Worm (Caenorhabditis elegans) whole organism, L3 larva: ENCODE results near the gene R04B5.5.

ENCODE experiments used
- aly-2 ChIP-seq: fragments of 150-350 bp; optimal IDR thresholded peaks from 2 replicates; lab custom pipeline; 2014; ENCODE audit warnings: missing biosample characterization, missing genetic modification characterization
- ceh-16 ChIP-seq: sonication (generic microtip); optimal IDR thresholded peaks from 2 replicates; lab custom pipeline; 2017; ENCODE audit warnings: missing biosample characterization, missing genetic modification characterization
- daf-12 ChIP-seq: fragments of 150-350 bp; optimal IDR thresholded peaks from 2 replicates; lab custom pipeline; 2014; ENCODE audit warnings: missing biosample characterization, missing genetic modification reagents, missing genetic modification characterization
- elt-1 ChIP-seq: fragments of 150-350 bp; optimal IDR thresholded peaks from 2 replicates; lab custom pipeline; 2014; ENCODE audit warnings: missing biosample characterization, missing genetic modification characterization
- elt-2 ChIP-seq: sonication (generic microtip); optimal IDR thresholded peaks from 2 replicates; lab custom pipeline; 2016; ENCODE audit warnings: missing genetic modification reagents, mild to moderate bottlenecking, missing genetic modification characterization, missing compliant biosample characterization
- eor-1 ChIP-seq, 2 experiments: fragments of 150-350 bp; optimal IDR thresholded peaks; 2 replicates each; lab custom pipeline; 2014 to 2018; ENCODE audit warnings: missing biosample characterization in 2 of 2, missing genetic modification characterization in 2 of 2
- fkh-2 ChIP-seq: fragments of 150-350 bp; optimal IDR thresholded peaks from 2 replicates; lab custom pipeline; 2014; ENCODE audit warnings: missing biosample characterization, missing genetic modification reagents, missing genetic modification characterization
- fos-1 ChIP-seq: fragments of 150-350 bp; optimal IDR thresholded peaks from 2 replicates; lab custom pipeline; 2014; ENCODE audit warnings: missing biosample characterization, missing genetic modification characterization
- hmg-11 ChIP-seq: sonication (generic microtip); optimal IDR thresholded peaks from 2 replicates; lab custom pipeline; 2016; ENCODE audit warnings: missing genetic modification characterization, missing compliant biosample characterization
- jun-1 ChIP-seq: fragments of 150-350 bp; optimal IDR thresholded peaks from 2 replicates; lab custom pipeline; 2014; ENCODE audit warnings: missing biosample characterization, missing genetic modification reagents, missing genetic modification characterization
- lin-39 ChIP-seq: fragments of 150-350 bp; optimal IDR thresholded peaks from 2 replicates; lab custom pipeline; 2018; ENCODE audit warnings: missing biosample characterization, missing genetic modification reagents, missing genetic modification characterization
- mdl-1 ChIP-seq: fragments of 150-350 bp; optimal IDR thresholded peaks from 2 replicates; lab custom pipeline; 2014; ENCODE audit warnings: missing biosample characterization, missing genetic modification characterization
- mml-1 ChIP-seq: fragments of 150-350 bp; sonication (generic microtip); optimal IDR thresholded peaks from 3 replicates; lab custom pipeline; 2014; ENCODE audit warnings: missing biosample characterization, missing genetic modification characterization
- nfya-1 ChIP-seq: sonication (generic microtip); optimal IDR thresholded peaks from 2 replicates; lab custom pipeline; 2017; ENCODE audit warnings: missing genetic modification characterization, mild to moderate bottlenecking, missing compliant biosample characterization, antibody characterized with exemption, moderate library complexity; ENCODE audit not compliant: insufficient read depth
- nhr-11 ChIP-seq: fragments of 150-350 bp; optimal IDR thresholded peaks from 2 replicates; lab custom pipeline; 2014; ENCODE audit warnings: missing biosample characterization, missing genetic modification characterization
- nhr-12 ChIP-seq: fragments of 150-350 bp; optimal IDR thresholded peaks from 2 replicates; lab custom pipeline; 2014; ENCODE audit warnings: missing biosample characterization, missing genetic modification characterization
- nhr-23 ChIP-seq: fragments of 150-350 bp; optimal IDR thresholded peaks from 2 replicates; lab custom pipeline; 2014; ENCODE audit warnings: missing biosample characterization, missing genetic modification reagents, missing genetic modification characterization
- nhr-237 ChIP-seq: fragments of 150-350 bp; optimal IDR thresholded peaks from 2 replicates; lab custom pipeline; 2014; ENCODE audit warnings: missing biosample characterization, missing genetic modification characterization
- nhr-25 ChIP-seq: sonication (generic microtip); optimal IDR thresholded peaks from 2 replicates; lab custom pipeline; 2017; ENCODE audit warnings: missing biosample characterization, missing genetic modification characterization
- nhr-28 ChIP-seq: fragments of 150-350 bp; optimal IDR thresholded peaks from 2 replicates; lab custom pipeline; 2014; ENCODE audit warnings: missing biosample characterization, missing genetic modification characterization
- nhr-76 ChIP-seq: fragments of 150-350 bp; sonication (generic microtip); optimal IDR thresholded peaks from 5 replicates; lab custom pipeline; 2014; ENCODE audit warnings: missing biosample characterization, missing genetic modification characterization
- nhr-77 ChIP-seq: fragments of 150-350 bp; optimal IDR thresholded peaks from 2 replicates; lab custom pipeline; 2014; ENCODE audit warnings: missing biosample characterization, missing genetic modification characterization
- pha-4 ChIP-seq: fragments of 150-350 bp; optimal IDR thresholded peaks from 2 replicates; lab custom pipeline; 2014; ENCODE audit warnings: missing biosample characterization, missing genetic modification reagents, missing genetic modification characterization
- pqm-1 ChIP-seq: fragments of 150-350 bp; optimal IDR thresholded peaks from 2 replicates; lab custom pipeline; 2017; ENCODE audit warnings: missing biosample characterization, missing genetic modification characterization, inconsistent platforms
- sea-2 ChIP-seq: fragments of 150-350 bp; sonication (generic microtip); optimal IDR thresholded peaks from 4 replicates; lab custom pipeline; 2014; ENCODE audit warnings: missing biosample characterization, missing genetic modification reagents, missing genetic modification characterization
- tbx-2 ChIP-seq: sonication (generic microtip); optimal IDR thresholded peaks from 2 replicates; lab custom pipeline; 2016; ENCODE audit warnings: mild to moderate bottlenecking, missing genetic modification characterization, missing compliant biosample characterization
- unc-39 ChIP-seq: sonication (generic microtip); optimal IDR thresholded peaks from 4 replicates; lab custom pipeline; 2017; ENCODE audit warnings: missing biosample characterization, missing genetic modification characterization
- zag-1 ChIP-seq: fragments of 150-350 bp; optimal IDR thresholded peaks from 2 replicates; lab custom pipeline; 2014; ENCODE audit warnings: missing biosample characterization, missing genetic modification characterization
- ztf-11 ChIP-seq: fragments of 150-350 bp; optimal IDR thresholded peaks from 2 replicates; lab custom pipeline; 2014; ENCODE audit warnings: missing biosample characterization, missing genetic modification characterization
- ztf-4 ChIP-seq: fragments of 150-350 bp; optimal IDR thresholded peaks from 2 replicates; lab custom pipeline; 2014; ENCODE audit warnings: missing biosample characterization, missing genetic modification characterization

Gene R04B5.5

DNA sequence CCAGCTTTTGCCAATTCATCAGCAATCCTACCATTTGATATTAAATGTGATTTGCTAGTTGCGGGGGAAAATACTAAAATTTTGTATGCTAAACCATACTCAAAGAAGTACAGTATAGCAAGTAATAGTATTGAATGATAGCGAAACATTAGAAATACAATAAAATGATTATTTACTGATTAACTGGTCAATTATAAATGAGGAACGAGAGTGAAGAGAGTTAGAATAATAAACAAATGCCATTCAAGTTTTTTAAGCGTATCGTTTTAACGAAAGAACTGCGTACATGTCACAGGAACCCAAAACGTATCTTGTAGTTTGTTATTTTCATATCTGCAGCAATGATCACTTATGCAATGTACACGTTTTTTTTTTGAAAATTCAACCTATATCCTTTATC is 11.1 kb downstream of the R04B5.5 start, which contains the start of gene ugt-47:
TSS of gene ugt-47 (minus strand) at position 169 of the 400 bp plus-strand sequence.
- TF ChIP-seq eor-1 (tag; optimal IDR thresholded peaks at IDR 0.05; lab: Kevin White, UChicago): no peak
- peak; percentile 61 for TF ChIP-seq elt-2

DNA sequence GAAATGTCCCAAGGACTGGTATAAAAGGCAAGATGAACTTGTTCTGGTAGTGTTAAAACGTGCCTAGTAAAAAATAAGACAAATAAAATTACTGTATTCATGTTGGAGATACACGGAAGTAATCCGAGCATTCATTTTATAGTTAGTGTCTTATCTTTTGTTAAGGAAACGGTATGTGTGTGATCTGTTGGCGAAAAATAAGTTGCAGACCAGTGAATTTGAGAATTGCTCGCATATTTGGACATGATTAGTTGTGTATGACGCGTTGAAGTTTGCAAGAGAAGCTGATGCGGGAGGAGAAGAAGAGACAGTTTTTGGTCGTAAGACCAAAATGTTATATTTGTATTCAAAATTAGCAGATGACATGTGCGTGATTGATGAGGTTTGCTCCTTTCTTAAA is 14.6 kb downstream of the R04B5.5 start, which contains the start of gene C08B6.14:
TSS of gene C08B6.14 (minus strand) at position 101 of the 400 bp plus-strand sequence.
- TF ChIP-seq fos-1 (tag; lab: Kevin White, UChicago) (no peak), nhr-77 (no peak), nhr-28 (tag; lab: Kevin White, UChicago) (no peak), ceh-16 (no peak), sea-2 (GFP tag; lab: Kevin White, UChicago) (no peak)

DNA sequence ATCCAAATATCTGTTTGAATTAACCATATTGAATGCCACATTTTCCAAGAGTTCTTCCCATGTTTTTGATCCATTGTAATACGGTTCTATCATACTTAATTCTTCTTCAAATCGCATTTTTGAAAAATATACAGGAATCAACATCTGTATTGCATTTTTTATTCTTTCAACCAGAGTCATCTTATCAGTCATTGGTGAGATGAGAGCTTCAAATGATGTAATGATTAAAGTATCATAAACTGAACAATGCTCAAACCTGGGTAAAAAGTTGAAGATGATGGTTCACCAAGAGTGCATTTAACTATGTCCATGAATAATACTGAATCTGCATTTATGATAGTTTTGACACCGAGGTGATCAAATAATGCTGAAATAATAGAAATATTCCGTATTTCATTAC is 16.5 kb downstream of the R04B5.5 start:
- TF ChIP-seq eor-1 (tag; optimal IDR thresholded peaks at IDR 0.05; lab: Kevin White, UChicago): no peak
- peak; percentile 69 for TF ChIP-seq elt-2
- no peak for TF ChIP-seq sea-2 (GFP tag; lab: Kevin White, UChicago)
- TF ChIP-seq mdl-1: no peak
- TF ChIP-seq fkh-2: no peak
- TF ChIP-seq hmg-11: no peak
- no peak for TF ChIP-seq aly-2 (tag; lab: Kevin White, UChicago)
- TF ChIP-seq jun-1 (tag; lab: Kevin White, UChicago): no peak
- peak; percentile 11 for TF ChIP-seq pqm-1 (tag; lab: Kevin White, UChicago)
- TF ChIP-seq ceh-16: no peak
- TF ChIP-seq mml-1 (tag; lab: Kevin White, UChicago): no peak

DNA sequence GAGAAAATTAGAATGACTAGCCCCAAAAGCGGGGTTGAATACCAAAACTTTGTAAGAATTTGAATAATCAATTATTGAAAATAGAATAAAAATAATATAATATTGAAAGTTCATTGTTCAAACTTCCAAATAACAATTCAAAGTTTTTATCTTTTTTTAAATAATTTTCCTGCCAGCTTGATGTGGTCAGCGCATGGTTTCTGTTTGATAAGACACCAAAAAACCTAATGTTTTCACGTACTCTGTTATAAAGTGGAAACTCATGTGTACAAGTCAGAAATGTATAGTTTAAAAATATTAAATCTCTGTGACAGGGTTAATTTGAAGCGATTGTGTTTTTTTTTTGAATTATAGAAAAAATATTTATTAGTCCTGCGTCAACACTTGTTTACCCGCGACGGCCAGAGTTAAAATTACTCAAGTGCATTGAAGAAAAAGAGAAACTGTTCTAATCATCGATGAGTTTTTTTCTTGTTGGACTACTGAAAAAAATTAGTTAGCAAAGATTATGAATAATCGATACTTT is 17.6 kb downstream of the R04B5.5 start, which contains the start of gene ugt-17:
TSS of gene ugt-17 (minus strand) at position 180 of the 526 bp plus-strand sequence.
- TF ChIP-seq daf-12 (tag; lab: Kevin White, UChicago): no peak
- peak; percentile 90 for TF ChIP-seq pqm-1 (tag; lab: Kevin White, UChicago)
- TF ChIP-seq elt-2: peak; percentile 76
- TF ChIP-seq sea-2 (GFP tag; lab: Kevin White, UChicago): no peak
- TF ChIP-seq pha-4 (tag; lab: Kevin White, UChicago): peak; percentile 51
- TF ChIP-seq nhr-28 (tag; lab: Kevin White, UChicago): no peak

DNA sequence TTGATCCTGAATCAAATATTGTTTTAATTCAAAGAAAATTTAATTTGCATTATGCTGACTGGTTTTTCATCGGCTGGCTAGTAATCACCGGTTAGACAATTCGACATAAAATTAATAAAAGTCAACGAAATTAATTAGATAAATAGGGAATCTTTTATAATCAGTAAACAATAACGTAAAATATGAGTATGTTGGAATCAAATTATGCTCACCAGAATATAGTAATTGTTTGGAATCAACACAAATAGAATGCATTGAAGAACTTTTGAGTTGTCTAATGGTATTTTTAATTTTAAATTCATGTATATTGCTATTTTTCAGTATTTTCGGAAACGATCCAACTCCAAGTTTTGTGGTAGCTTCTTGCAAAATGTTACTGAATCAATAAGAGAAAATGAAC is 18.1 kb downstream of the R04B5.5 start, which contains the start of gene C08B6.2:
TSS of gene C08B6.2 (plus strand) at position 301 of the 400 bp plus-strand sequence.
- TF ChIP-seq elt-1 (no peak), lin-39 (tag; lab: Kevin White, UChicago) (no peak), nhr-77 (no peak)
- TF ChIP-seq, all 47 proteins: peak for 0

DNA sequence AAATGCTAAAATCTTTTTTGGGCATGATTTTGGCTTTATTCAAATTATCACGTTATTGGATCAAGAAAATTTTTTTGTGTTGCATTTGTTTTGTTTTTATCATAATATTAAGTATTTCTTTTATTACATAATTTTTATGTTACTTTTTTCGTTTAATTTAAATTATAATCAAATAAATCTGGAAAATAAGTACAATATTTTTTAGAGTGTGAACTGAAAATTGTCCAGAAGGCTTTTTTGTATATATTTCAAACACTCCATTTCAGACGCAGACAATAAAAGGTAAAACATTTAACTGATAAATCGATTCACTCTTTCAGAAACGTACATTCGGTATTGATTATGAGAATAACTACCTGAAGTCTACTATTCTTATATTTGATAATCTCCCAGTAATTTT is 20.0 kb downstream of the R04B5.5 start, which contains the start of gene C08B6.11:
TSS of gene C08B6.11 (plus strand) at position 301 of the 400 bp plus-strand sequence.
- no peak for TF ChIP-seq tbx-2 (tag; lab: Kevin White, UChicago)
- no peak for TF ChIP-seq lin-39 (tag; lab: Kevin White, UChicago)
- TF ChIP-seq nfya-1 (tag; lab: Kevin White, UChicago): no peak
- no peak for TF ChIP-seq fkh-2
- TF ChIP-seq ztf-11 (tag; lab: Kevin White, UChicago): no peak
- TF ChIP-seq zag-1 (tag; lab: Kevin White, UChicago): no peak
- no peak for TF ChIP-seq ztf-4 (tag; lab: Kevin White, UChicago)
- TF ChIP-seq aly-2 (tag; lab: Kevin White, UChicago): no peak
- TF ChIP-seq nhr-12 (tag; lab: Kevin White, UChicago): no peak
- no peak for TF ChIP-seq unc-39 (tag; lab: Kevin White, UChicago)
- no peak for TF ChIP-seq ceh-16
- TF ChIP-seq eor-1 (tag; optimal IDR thresholded peaks at IDR 0.05; lab: Kevin White, UChicago): no peak
- no peak for TF ChIP-seq nhr-77
- no peak for TF ChIP-seq nhr-11 (tag; lab: Kevin White, UChicago)
- no peak for TF ChIP-seq daf-12 (tag; lab: Kevin White, UChicago)
- TF ChIP-seq nhr-23 (tag; lab: Kevin White, UChicago): no peak
- no peak for TF ChIP-seq nhr-25
- no peak for TF ChIP-seq fos-1 (tag; lab: Kevin White, UChicago)

DNA sequence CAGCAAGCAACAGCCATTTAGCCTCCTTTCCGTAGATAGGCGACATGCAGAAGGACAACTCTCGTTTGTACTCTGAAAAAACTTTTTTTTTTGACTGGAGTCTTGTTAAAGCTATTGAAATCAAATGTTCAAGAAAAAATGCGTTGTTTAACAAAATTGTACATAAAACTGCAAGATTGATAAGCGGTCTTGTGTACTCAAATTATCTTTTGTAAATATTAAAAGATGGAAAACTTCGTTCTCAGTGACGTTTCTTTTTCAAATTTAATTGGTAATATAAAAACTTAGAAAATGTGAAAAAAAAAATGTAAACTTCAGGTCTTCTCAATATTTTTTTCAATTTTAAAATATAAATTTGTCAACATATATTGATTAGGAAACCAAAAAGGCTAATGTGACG is 23.8 kb downstream of the R04B5.5 start:
- TF ChIP-seq pha-4 (tag; lab: Kevin White, UChicago) (peak; percentile 63), nhr-76 (tag; lab: Kevin White, UChicago) (no peak), pqm-1 (tag; lab: Kevin White, UChicago) (peak; percentile 5), elt-2 (peak; percentile 42), nhr-237 (tag; lab: Kevin White, UChicago) (no peak)
